Worm (Caenorhabditis elegans) whole organism, mixed stage, embryonic: ENCODE results near the gene F13H10.6.

Source experiments
- nhr-2 ChIP-seq: fragments of 150-350 bp; optimal IDR thresholded peaks from 2 replicates; lab custom pipeline; 2014; ENCODE audit warnings: missing biosample characterization, missing genetic modification characterization
- unc-39 ChIP-seq: fragments of 150-350 bp; optimal IDR thresholded peaks from 2 replicates; lab custom pipeline; 2014; ENCODE audit warnings: missing biosample characterization, missing genetic modification characterization

DNA sequence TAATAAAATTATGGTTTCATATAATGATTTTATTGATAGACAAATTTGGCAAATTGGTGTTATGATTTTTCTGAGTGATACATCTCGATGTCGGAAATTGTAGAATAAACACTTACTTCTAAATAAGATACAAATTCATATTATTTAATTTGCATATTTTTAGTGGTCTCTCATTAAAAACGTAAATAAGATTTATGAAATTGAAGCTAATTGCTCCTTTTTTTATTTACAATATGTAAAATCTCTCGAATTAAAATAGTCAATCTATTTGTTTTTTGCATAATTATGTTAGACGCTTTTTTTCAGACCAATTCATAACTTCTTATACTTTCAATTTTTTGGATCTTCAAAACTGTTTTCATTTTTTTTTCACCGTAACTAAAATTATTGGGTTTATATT is 23.2 kb downstream of the F13H10.6 start, which contains the start of gene hrg-6:
- no peak for TF ChIP-seq nhr-2 (tag; lab: Kevin White, UChicago)
- no peak for TF ChIP-seq unc-39
